Fruit fly (Drosophila melanogaster): ENCODE data around the gene CG3168.

Gene CG3168

DNA sequence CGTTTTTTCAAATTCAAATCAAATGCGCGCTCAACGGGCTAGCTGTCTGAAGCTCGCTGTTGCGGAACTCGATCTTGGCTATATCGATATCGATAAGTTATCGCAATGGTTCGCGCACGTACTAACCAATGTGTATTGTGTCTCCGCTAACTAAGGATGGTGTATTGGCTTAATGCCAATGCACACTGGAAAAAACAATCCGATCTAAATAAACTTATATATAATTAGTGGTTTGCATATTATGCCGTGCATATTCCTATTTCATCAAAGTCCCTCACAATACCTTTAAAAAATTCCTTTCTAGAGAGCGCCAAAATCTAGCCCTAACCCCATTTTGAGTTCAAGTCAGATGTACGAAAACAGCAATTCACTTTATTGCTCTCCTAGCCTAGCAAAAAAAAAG is 1.4 kb upstream of the CG3168 start (continued):
- peak; percentile 25 for TF ChIP-seq CG7786 (GFP tag; optimal IDR thresholded peaks at IDR 0.05)
- TF ChIP-seq gsb (GFP tag; IDR thresholded peaks at IDR 0.05), result peak; percentile 35; the same call in 1 of the 2 replicates
- TF ChIP-seq Adf1 (GFP tag; IDR thresholded peaks at IDR 0.05), result 0 out of 2 replicates have a peak, but pooled peaks have one; percentile 11
- no peak for TF ChIP-seq CG8478 (optimal IDR thresholded peaks at IDR 0.05)
- TF ChIP-seq ato (GFP tag; IDR thresholded peaks at IDR 0.05; ENCODE audit: partially characterized antibody), result peak; percentile 71
- TF ChIP-seq CG11560 (tag; IDR thresholded peaks at IDR 0.05), result peak; percentile 54; the same call in 2 of the 3 replicates
- peak; percentile 74 for TF ChIP-seq HLH4C (GFP tag; IDR thresholded peaks at IDR 0.05; ENCODE audit: partially characterized antibody)
- no peak for TF ChIP-seq CG10565 (GFP tag; optimal IDR thresholded peaks at IDR 0.05)
- TF ChIP-seq CG17829 (tag; optimal IDR thresholded peaks at IDR 0.05), result peak; percentile 42
- peak; percentile 38; the same call in 2 of the 3 replicates for TF ChIP-seq tgo (GFP tag; IDR thresholded peaks at IDR 0.05)
- TF ChIP-seq CG13287 (GFP tag; IDR thresholded peaks at IDR 0.05; ENCODE audit: partially characterized antibody), result peak; percentile 81
- peak; percentile 28 for TF ChIP-seq az2 (GFP tag; optimal IDR thresholded peaks at IDR 0.05)
- TF ChIP-seq CG3163 (GFP tag; optimal IDR thresholded peaks at IDR 0.05), result peak; percentile 33
- TF ChIP-seq Hsf (GFP tag; optimal IDR thresholded peaks at IDR 0.05), result peak; percentile 43
- TF ChIP-seq Spps (tag; optimal IDR thresholded peaks at IDR 0.05), result no peak
- peak; percentile 52; the same call in 1 of the 2 replicates for TF ChIP-seq CG14014 (GFP tag; IDR thresholded peaks at IDR 0.05)
- TF ChIP-seq ci (GFP tag; IDR thresholded peaks at IDR 0.05), result peak; percentile 71
- peak; percentile 73 for TF ChIP-seq CTCF (GFP tag; optimal IDR thresholded peaks at IDR 0.05)
- 0 out of 2 replicates have a peak, but pooled peaks have one; percentile 34 for TF ChIP-seq cas (GFP tag; IDR thresholded peaks at IDR 0.05)
- TF ChIP-seq CG3726 (GFP tag; IDR thresholded peaks at IDR 0.05), result no peak
- peak; percentile 37 for TF ChIP-seq Abd-B (GFP tag; optimal IDR thresholded peaks at IDR 0.05)
- TF ChIP-seq CG9797 (GFP tag; optimal IDR thresholded peaks at IDR 0.05), result peak; percentile 52
- TF ChIP-seq Dp (GFP tag; optimal IDR thresholded peaks at IDR 0.05), result peak; percentile 95
- peak; percentile 68 for TF ChIP-seq Dad (GFP tag; optimal IDR thresholded peaks at IDR 0.05)
- no peak for TF ChIP-seq Usf (GFP tag; optimal IDR thresholded peaks at IDR 0.05)
- TF ChIP-seq D (optimal IDR thresholded peaks at IDR 0.05), result no peak
- no peak for TF ChIP-seq D (GFP tag; optimal IDR thresholded peaks at IDR 0.05)
- no peak for TF ChIP-seq odd (GFP tag; optimal IDR thresholded peaks at IDR 0.05)
- peak; percentile 67 for TF ChIP-seq CG16813 (GFP tag; IDR thresholded peaks at IDR 0.05; ENCODE audit: partially characterized antibody)
- no peak for TF ChIP-seq ssp (GFP tag; IDR thresholded peaks at IDR 0.05)
- TF ChIP-seq CG15269 (tag; optimal IDR thresholded peaks at IDR 0.05), result peak; percentile 45
- TF ChIP-seq C15 (GFP tag; IDR thresholded peaks at IDR 0.05), result 0 out of 3 replicates have a peak, but pooled peaks have one; percentile 5
- peak; percentile 99 for TF ChIP-seq Dref (GFP tag; IDR thresholded peaks at IDR 0.05)
- no peak for TF ChIP-seq CG1832 (GFP tag; optimal IDR thresholded peaks at IDR 0.05)
- TF ChIP-seq CG17568 (GFP tag; optimal IDR thresholded peaks at IDR 0.05), result no peak
- TF ChIP-seq CG9932 (GFP tag; IDR thresholded peaks at IDR 0.05), result peak; percentile 81
- peak; percentile 82 for TF ChIP-seq CG8290 (GFP tag; optimal IDR thresholded peaks at IDR 0.05)
- TF ChIP-seq CG8290 (tag; optimal IDR thresholded peaks at IDR 0.05), result peak in 1 of 2 experiments; percentile 91
- TF ChIP-seq CG2116 (GFP tag; optimal IDR thresholded peaks at IDR 0.05), result peak; percentile 86
- no peak for TF ChIP-seq grn (GFP tag; optimal IDR thresholded peaks at IDR 0.05)
- TF ChIP-seq Rx (GFP tag; IDR thresholded peaks at IDR 0.05), result 0 out of 2 replicates have a peak, but pooled peaks have one; percentile 13
- peak; percentile 1 for TF ChIP-seq Nf-YB (GFP tag; optimal IDR thresholded peaks at IDR 0.05)
- no peak for TF ChIP-seq CG17361 (GFP tag; IDR thresholded peaks at IDR 0.05)
- peak; percentile 8 for TF ChIP-seq Side (GFP tag; optimal IDR thresholded peaks at IDR 0.05)
- no peak for TF ChIP-seq CG31365 (tag; optimal IDR thresholded peaks at IDR 0.05)
- TF ChIP-seq abd-A (tag; optimal IDR thresholded peaks at IDR 0.05), result no peak
- no peak for TF ChIP-seq Lim3 (GFP tag; IDR thresholded peaks at IDR 0.05)
- peak; percentile 29 for TF ChIP-seq zen (tag; optimal IDR thresholded peaks at IDR 0.05)
- TF ChIP-seq gt (GFP tag; IDR thresholded peaks at IDR 0.05), result no peak
- TF ChIP-seq Bgb (GFP tag; IDR thresholded peaks at IDR 0.05; ENCODE audit: partially characterized antibody), result peak; percentile 85
- TF ChIP-seq CG42726 (GFP tag; IDR thresholded peaks at IDR 0.05; ENCODE audit: partially characterized antibody), result peak; percentile 92
- peak; percentile 35 for TF ChIP-seq jumu (GFP tag; optimal IDR thresholded peaks at IDR 0.05)

Data from whole organism, embryonic.